Fruit fly (Drosophila melanogaster): ENCODE measurements around the gene CG42507.

Gene CG42507

dm6 chr3L:14786230-14786850 lies 28.6 kb upstream of the CG42507 start, which contains the start of the genes bmm and Tdrd3 (continued):
- TF ChIP-seq sima (GFP tag; optimal IDR thresholded peaks at IDR 0.05) (no peak), Ssrp (tag; optimal IDR thresholded peaks at IDR 0.05) (peak; percentile 84), slou (GFP tag; optimal IDR thresholded peaks at IDR 0.05) (peak; percentile 73), CG16813 (GFP tag; IDR thresholded peaks at IDR 0.05; ENCODE audit: partially characterized antibody) (peak; percentile 92), psq (GFP tag; optimal IDR thresholded peaks at IDR 0.05) (peak; percentile 33), Dad (GFP tag; optimal IDR thresholded peaks at IDR 0.05) (no peak), CG11723 (GFP tag; optimal IDR thresholded peaks at IDR 0.05) (peak; percentile 52), kay (GFP tag; optimal IDR thresholded peaks at IDR 0.05) (peak; percentile 50), gsb-n (tag; optimal IDR thresholded peaks at IDR 0.05) (peak; percentile 68), CkIIα-i1 (GFP tag; IDR thresholded peaks at IDR 0.05) (no peak), gt (GFP tag; IDR thresholded peaks at IDR 0.05) (peak; percentile 42; the same call in 1 of the 2 replicates), Gug (GFP tag; IDR thresholded peaks at IDR 0.05) (peak; percentile 92), HLH3B (GFP tag; IDR thresholded peaks at IDR 0.05) (peak; percentile 75), Dp (GFP tag; optimal IDR thresholded peaks at IDR 0.05) (peak; percentile 9), CG3281 (GFP tag; optimal IDR thresholded peaks at IDR 0.05) (peak; percentile 79), nau (GFP tag; optimal IDR thresholded peaks at IDR 0.05) (no peak), cato (GFP tag; optimal IDR thresholded peaks at IDR 0.05; ENCODE audit: borderline replicate concordance) (peak; percentile 64), CG7839 (tag; optimal IDR thresholded peaks at IDR 0.05) (peak; percentile 84), Sox102F (GFP tag; optimal IDR thresholded peaks at IDR 0.05) (peak; percentile 83), ATbp (GFP tag; optimal IDR thresholded peaks at IDR 0.05) (peak; percentile 49), oc (tag; optimal IDR thresholded peaks at IDR 0.05) (peak; percentile 51), luna (GFP tag; optimal IDR thresholded peaks at IDR 0.05) (peak; percentile 54), HLH4C (GFP tag; IDR thresholded peaks at IDR 0.05; ENCODE audit: partially characterized antibody) (peak; percentile 82), Dip3 (GFP tag; optimal IDR thresholded peaks at IDR 0.05) (peak; percentile 50), Camta (GFP tag; optimal IDR thresholded peaks at IDR 0.05) (no peak), NfI (GFP tag; optimal IDR thresholded peaks at IDR 0.05) (peak; percentile 83), pum (GFP tag; optimal IDR thresholded peaks at IDR 0.05) (peak; percentile 46), CG30431 (GFP tag; optimal IDR thresholded peaks at IDR 0.05) (peak; percentile 38), CG10462 (GFP tag; optimal IDR thresholded peaks at IDR 0.05) (peak; percentile 64), CG9609 (GFP tag; optimal IDR thresholded peaks at IDR 0.05) (peak; percentile 55), CG1603 (tag; optimal IDR thresholded peaks at IDR 0.05) (peak; percentile 22), CG9797 (GFP tag; optimal IDR thresholded peaks at IDR 0.05) (peak; percentile 75), C15 (GFP tag; IDR thresholded peaks at IDR 0.05) (no peak), zfh1 (GFP tag; IDR thresholded peaks at IDR 0.05) (peak; percentile 67; the same call in 2 of the 3 replicates), CG17385 (GFP tag; optimal IDR thresholded peaks at IDR 0.05) (peak; percentile 73), odd (GFP tag; optimal IDR thresholded peaks at IDR 0.05) (peak; percentile 57), bcd (GFP tag; optimal IDR thresholded peaks at IDR 0.05) (peak; percentile 80), scrt (GFP tag; optimal IDR thresholded peaks at IDR 0.05) (peak; percentile 27), nerfin-1 (tag; optimal IDR thresholded peaks at IDR 0.05) (peak; percentile 68), GATAe (GFP tag; conservative IDR thresholded peaks at IDR 0.05) (no peak), CG11247 (GFP tag; IDR thresholded peaks at IDR 0.05) (peak; percentile 80), CG12071 (GFP tag; optimal IDR thresholded peaks at IDR 0.05) (no peak), sna (GFP tag; IDR thresholded peaks at IDR 0.05; ENCODE audit: partially characterized antibody) (peak; percentile 87), trh (GFP tag; optimal IDR thresholded peaks at IDR 0.05) (peak; percentile 71), CG18599 (GFP tag; optimal IDR thresholded peaks at IDR 0.05) (peak; percentile 89), CG31388 (GFP tag; optimal IDR thresholded peaks at IDR 0.05) (peak; percentile 30), CG5245 (GFP tag; optimal IDR thresholded peaks at IDR 0.05) (peak; percentile 37), sisA (GFP tag; IDR thresholded peaks at IDR 0.05) (peak; percentile 70), CG11695 (GFP tag; IDR thresholded peaks at IDR 0.05) (0 out of 3 replicates have a peak, but pooled peaks have one; percentile 12)
